Worm (Caenorhabditis elegans): Measurements from ENCODE around the gene C50E3.15.

The C50E3.15 gene

DNA sequence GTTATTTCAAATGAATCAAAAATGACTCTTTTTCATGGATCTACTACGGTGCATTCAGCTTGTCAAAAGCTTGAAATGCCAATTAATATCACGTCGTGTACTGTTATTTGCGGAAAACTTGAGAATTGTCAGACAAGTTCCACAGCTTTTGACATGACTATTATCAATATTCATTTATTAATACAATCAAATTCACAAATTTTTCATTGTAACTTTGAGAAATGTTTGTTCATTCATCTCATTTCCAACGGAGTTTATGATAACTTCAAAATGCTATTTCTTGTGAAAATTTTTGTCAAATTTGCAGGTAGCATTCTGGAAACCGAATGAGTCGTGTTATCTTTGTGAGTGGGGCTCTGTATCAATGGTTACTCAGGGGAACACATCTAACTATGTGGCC lies at the start of gene C50E3.15:
Gene C50E3.15 (plus strand): TSS at position 301 of the 400 bp plus-strand sequence.
- TF ChIP-seq sox-4 (tag; optimal IDR thresholded peaks at IDR 0.05) (no peak), ceh-19 (GFP tag; optimal IDR thresholded peaks at IDR 0.05) (no peak), hlh-8 (tag; optimal IDR thresholded peaks at IDR 0.05) (no peak), ceh-30 (tag; optimal IDR thresholded peaks at IDR 0.05) (no peak), npax-4 (tag; optimal IDR thresholded peaks at IDR 0.05) (no peak), syd-9 (tag; optimal IDR thresholded peaks at IDR 0.05) (no peak), ceh-2 (tag; optimal IDR thresholded peaks at IDR 0.05) (no peak), nfya-1 (tag; optimal IDR thresholded peaks at IDR 0.05) (no peak)

DNA sequence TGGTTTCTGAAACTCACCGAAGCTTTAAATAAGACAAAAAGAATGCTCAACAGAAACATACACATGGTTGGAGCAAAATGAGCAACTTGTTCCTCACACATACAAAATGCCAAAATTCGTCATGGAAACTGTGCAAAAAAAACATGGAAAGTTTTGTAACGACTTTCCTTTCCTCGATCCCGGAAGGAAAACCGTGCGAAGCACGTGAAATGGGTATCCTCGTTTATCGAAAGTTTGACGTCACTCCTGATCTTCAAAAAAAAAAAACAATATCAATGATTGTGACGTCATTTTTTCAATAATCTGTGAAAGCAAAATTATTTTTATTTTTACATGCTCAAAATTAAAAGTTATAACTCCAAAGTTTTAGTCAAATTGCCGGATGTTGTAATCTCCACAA lies 47.9 kb upstream of the C50E3.15 start, which contains the start of gene clec-212:
Gene clec-212 (minus strand): TSS at position 101 of the 400 bp plus-strand sequence.
- no peak for TF ChIP-seq syd-9 (tag; optimal IDR thresholded peaks at IDR 0.05)
- no peak for TF ChIP-seq ztf-16 (tag; optimal IDR thresholded peaks at IDR 0.05)
- TF ChIP-seq unc-86 (tag; optimal IDR thresholded peaks at IDR 0.05), result no peak
- TF ChIP-seq sox-4 (tag; optimal IDR thresholded peaks at IDR 0.05), result no peak
- TF ChIP-seq nfya-1 (tag; optimal IDR thresholded peaks at IDR 0.05), result no peak
- no peak for TF ChIP-seq C38D4.7 (GFP tag; optimal IDR thresholded peaks at IDR 0.05)
- TF ChIP-seq K09A11.1 (tag; optimal IDR thresholded peaks at IDR 0.05; ENCODE audit: insufficient read depth), result no peak
- no peak for TF ChIP-seq ceh-9 (tag; optimal IDR thresholded peaks at IDR 0.05)
- TF ChIP-seq elt-2 (tag; optimal IDR thresholded peaks at IDR 0.05), result no peak

DNA sequence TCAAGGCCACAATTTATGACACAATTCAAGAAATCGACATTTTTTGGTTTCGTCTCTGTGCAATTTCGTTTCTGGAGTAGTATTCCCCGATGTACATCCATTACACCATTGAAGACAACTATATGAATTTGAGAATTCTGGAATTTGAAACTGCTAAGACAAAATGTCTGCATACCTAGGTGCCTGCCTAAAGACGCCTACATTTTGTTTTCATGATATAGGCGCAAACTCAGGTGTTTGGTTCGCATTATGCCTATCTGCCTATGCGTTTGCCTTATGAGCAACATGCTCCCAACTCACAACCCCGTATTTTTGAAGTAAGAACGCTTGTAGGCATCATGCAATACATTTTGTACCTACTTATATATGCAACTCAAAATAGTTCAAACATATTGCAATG lies 47.3 kb upstream of the C50E3.15 start, which contains the start of gene F19F10.14:
Gene F19F10.14 (minus strand): TSS at position 101 of the 400 bp plus-strand sequence.
- TF ChIP-seq hlh-8 (tag; optimal IDR thresholded peaks at IDR 0.05), result no peak
- no peak for TF ChIP-seq ztf-16 (tag; optimal IDR thresholded peaks at IDR 0.05)
- TF ChIP-seq nhr-11 (tag; optimal IDR thresholded peaks at IDR 0.05), result no peak
- TF ChIP-seq fkh-6 (tag; optimal IDR thresholded peaks at IDR 0.05), result no peak
- no peak for TF ChIP-seq sox-4 (tag; optimal IDR thresholded peaks at IDR 0.05)

DNA sequence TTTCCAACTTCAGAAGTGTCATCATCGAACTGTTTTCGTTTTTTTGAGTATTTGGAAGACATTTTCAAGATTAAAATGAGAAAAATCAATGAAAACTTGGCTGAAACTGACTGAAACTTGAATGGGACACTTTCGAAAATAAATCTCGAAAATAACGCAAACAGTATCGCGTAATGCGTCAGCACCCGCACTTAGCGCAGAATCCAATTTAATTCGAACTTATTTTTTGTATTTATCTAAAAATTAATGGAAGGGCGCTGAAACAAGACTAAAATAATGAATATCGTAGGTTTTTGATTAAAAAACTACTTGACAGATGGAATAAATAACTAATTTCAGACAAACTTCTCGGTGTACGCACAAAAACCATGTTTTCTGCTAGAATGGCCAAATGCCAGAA lies 42.7 kb upstream of the C50E3.15 start, which contains the start of the genes snu-66 and ints-9:
Gene snu-66 (minus strand): TSS at position 108 of the 400 bp plus-strand sequence.
Gene ints-9 (plus strand): TSS at position 240 of the 400 bp plus-strand sequence.
- no peak for TF ChIP-seq fkh-10 (GFP tag; optimal IDR thresholded peaks at IDR 0.05)
- peak; percentile 66 for TF ChIP-seq unc-42 (tag; optimal IDR thresholded peaks at IDR 0.05)

DNA sequence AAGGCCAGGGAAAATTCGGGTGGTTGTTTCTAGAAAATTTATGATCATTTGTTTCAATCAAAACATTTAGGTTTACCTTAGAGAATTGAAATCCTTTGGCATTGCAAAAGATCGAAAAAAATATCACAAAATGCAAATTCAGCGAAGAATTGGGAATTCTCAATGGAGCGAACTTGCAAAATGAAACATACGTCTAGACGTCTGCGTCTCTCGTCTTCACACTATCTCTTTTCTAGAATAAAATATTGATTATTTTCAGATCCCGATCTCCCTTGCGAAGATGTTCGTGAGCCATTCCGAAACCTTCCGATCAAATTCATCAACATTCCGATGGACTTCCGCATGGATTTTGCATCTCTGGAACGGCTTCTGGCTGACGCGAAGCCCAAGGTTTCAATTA lies 37.8 kb upstream of the C50E3.15 start, which contains the start of gene ets-6:
Gene ets-6 (minus strand): TSS at position 169 of the 400 bp plus-strand sequence.
- TF ChIP-seq ceh-48 (tag; optimal IDR thresholded peaks at IDR 0.05) (peak; percentile 85), odd-2 (tag; optimal IDR thresholded peaks at IDR 0.05) (no peak)

DNA sequence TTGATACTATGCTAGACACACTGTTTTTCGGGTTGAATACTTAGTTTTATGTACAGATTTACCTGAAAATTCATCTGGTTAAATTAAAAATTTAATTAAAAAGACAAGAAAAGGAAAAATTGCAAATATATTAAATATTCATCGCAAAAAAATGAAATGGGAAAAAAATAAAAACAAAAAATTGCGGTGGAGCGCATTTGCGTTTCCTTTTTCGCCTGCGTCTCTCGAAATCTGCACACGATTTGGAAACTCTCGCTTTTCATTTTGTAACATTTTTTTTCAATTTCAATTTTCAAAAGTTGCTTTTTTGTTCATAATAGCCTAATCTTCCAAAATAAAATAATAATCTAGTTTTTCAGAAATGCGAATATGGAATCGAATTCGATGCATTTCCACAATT lies 30.6 kb upstream of the C50E3.15 start, which contains the start of the genes F19F10.11 and C50E3.5:
Gene F19F10.11 (minus strand): TSS at position 68 of the 400 bp plus-strand sequence.
Gene C50E3.5 (plus strand): TSS at position 360 of the 400 bp plus-strand sequence.
- peak; percentile 6 for TF ChIP-seq ceh-14 (tag; optimal IDR thresholded peaks at IDR 0.05)
- TF ChIP-seq fkh-6 (tag; optimal IDR thresholded peaks at IDR 0.05), result no peak

DNA sequence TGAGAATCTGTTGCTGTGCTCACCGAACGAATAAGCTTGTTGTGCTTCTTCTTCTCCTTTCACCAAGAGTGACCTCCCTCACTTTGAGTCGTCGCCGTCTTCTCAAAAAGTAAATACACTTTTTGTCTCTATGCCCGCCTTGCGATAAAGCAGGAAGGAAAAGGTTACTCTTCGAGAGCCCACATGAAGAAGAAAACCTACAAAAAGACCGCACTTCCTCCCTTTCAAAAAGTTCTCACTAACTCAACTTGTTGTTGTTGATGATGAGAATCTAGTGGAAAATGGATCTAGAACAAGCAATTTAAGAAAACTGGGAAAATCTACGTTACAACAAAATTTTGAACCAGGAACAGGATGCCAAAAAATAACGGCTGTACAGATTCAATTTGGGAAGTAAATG lies 27.8 kb upstream of the C50E3.15 start, which contains the start of gene C50E3.6:
Gene C50E3.6 (minus strand): TSS at position 101 of the 400 bp plus-strand sequence.
- TF ChIP-seq T23F11.4 (GFP tag; optimal IDR thresholded peaks at IDR 0.05), result no peak
- no peak for TF ChIP-seq syd-9 (tag; optimal IDR thresholded peaks at IDR 0.05)
- TF ChIP-seq hlh-8 (tag; optimal IDR thresholded peaks at IDR 0.05), result no peak
- TF ChIP-seq hlh-13 (GFP tag; optimal IDR thresholded peaks at IDR 0.05), result no peak
- no peak for TF ChIP-seq ceh-2 (tag; optimal IDR thresholded peaks at IDR 0.05)
- TF ChIP-seq pha-2 (tag; optimal IDR thresholded peaks at IDR 0.05), result no peak
- TF ChIP-seq elt-2 (tag; optimal IDR thresholded peaks at IDR 0.05), result no peak
- TF ChIP-seq nhr-232 (tag; optimal IDR thresholded peaks at IDR 0.05), result no peak
- no peak for TF ChIP-seq fax-1 (tag; optimal IDR thresholded peaks at IDR 0.05)
